Fruit fly (Drosophila melanogaster) Kc167 (cell line): Measurements from ENCODE around the gene obst-F.

ENCODE experiments used
- Myc ChIP-seq: fragments of >200 bp; optimal IDR thresholded peaks from 2 replicates; lab custom pipeline; 2017; ENCODE audit warnings: missing external identifiers
- Sin3A ChIP-seq: fragments of >200 bp; optimal IDR thresholded peaks from 2 replicates; lab custom pipeline; 2018; ENCODE audit warnings: missing external identifiers
- h ChIP-seq: fragments of >200 bp; optimal IDR thresholded peaks from 3 replicates; lab custom pipeline; 2018; ENCODE audit warnings: missing external identifiers
- insv ChIP-seq: fragments of >200 bp; optimal IDR thresholded peaks from 3 replicates; lab custom pipeline; 2018; ENCODE audit warnings: missing external identifiers
- psq ChIP-seq: fragments of >200 bp; optimal IDR thresholded peaks from 2 replicates; lab custom pipeline; 2017; ENCODE audit warnings: missing external identifiers
- ttk ChIP-seq: sonication (Bioruptor generic); optimal IDR thresholded peaks from 2 replicates; lab custom pipeline; 2017; ENCODE audit warnings: missing external identifiers

DNA sequence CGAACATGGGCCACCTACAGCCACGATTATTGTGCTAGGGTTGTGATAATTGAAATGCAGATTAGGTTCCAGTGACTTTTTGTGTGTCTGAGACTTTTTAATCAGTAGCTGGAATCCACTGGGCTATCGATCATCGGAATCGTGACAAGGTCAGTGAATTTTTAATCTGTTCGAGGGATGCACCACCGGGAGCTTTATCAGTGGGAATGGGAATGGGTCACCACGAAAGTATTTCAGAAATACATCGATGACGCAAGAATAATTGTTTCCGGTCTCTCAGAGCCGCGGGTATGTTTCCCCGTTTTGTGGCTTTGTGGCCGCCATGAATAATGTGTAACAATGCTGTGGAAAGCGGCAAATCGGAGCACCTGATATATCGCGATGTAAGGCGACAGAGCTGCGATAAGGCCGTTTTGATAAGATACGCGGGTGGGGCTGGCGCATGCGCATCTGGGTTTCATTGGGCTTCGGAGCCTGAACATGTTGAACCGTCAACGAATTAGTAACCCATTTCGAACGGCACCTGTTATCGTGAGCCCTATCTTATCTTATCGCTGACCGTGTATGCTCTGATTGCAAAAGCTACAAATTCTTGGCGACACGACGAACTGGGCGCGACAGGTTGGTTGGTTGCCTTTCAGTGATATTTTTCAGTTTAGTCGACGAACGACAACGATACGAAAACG lies 13.4 kb downstream of the obst-F start, which contains the start of gene Ssk:
- TF ChIP-seq h (lab: Kevin White, UChicago) (no peak), Sin3A (lab: Kevin White, UChicago) (no peak), ttk (lab: Kevin White, UChicago) (no peak), psq (lab: Kevin White, UChicago) (no peak), insv (lab: Kevin White, UChicago) (no peak), Myc (lab: Kevin White, UChicago) (no peak)
